Worm (Caenorhabditis elegans): ENCODE measurements around the gene fbxa-13.

fbxa-13 gene

DNA sequence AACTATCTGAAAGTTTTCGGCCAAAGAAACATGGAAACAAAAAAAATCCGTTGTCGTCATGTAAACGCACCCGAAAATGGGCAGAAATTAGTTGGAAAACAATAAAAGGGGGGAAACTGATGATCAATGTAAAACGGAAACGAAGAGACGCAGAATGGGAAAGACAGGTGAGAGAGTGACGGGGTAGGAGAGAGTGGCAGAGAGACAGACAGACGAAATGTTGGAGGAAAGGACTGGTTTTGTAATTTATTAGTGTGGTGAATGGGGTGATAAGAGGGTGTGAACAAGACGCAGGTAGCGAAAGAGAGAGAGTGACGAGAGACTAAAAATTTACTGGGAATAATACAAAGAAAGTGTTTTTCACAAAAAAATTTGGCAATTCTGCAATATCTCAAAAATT lies 24.7 kb downstream of the fbxa-13 start (continued):
- TF ChIP-seq ceh-45 (GFP tag; IDR thresholded peaks at IDR 0.05) = no peak
- no peak for TF ChIP-seq ceh-2 (tag; optimal IDR thresholded peaks at IDR 0.05)
- TF ChIP-seq npax-4 (tag; optimal IDR thresholded peaks at IDR 0.05) = no peak
- no peak for TF ChIP-seq fkh-6 (tag; optimal IDR thresholded peaks at IDR 0.05)
- no peak for TF ChIP-seq odd-2 (tag; optimal IDR thresholded peaks at IDR 0.05)
- TF ChIP-seq zip-5 (tag; optimal IDR thresholded peaks at IDR 0.05) = no peak
- no peak for TF ChIP-seq ama-1 (optimal IDR thresholded peaks at IDR 0.05)
- no peak for TF ChIP-seq sdc-2 (tag; optimal IDR thresholded peaks at IDR 0.05)
- TF ChIP-seq K09A11.1 (tag; optimal IDR thresholded peaks at IDR 0.05; ENCODE audit: insufficient read depth) = no peak
- peak; percentile 35 for TF ChIP-seq nfya-1 (tag; optimal IDR thresholded peaks at IDR 0.05)
- TF ChIP-seq che-1 (tag; optimal IDR thresholded peaks at IDR 0.05) = no peak
- no peak for TF ChIP-seq ceh-24 (tag; optimal IDR thresholded peaks at IDR 0.05)
- no peak for TF ChIP-seq K02D7.2 (tag; optimal IDR thresholded peaks at IDR 0.05)
- TF ChIP-seq ttx-3 (tag; optimal IDR thresholded peaks at IDR 0.05) = no peak
- no peak for TF ChIP-seq pha-4 (tag; optimal IDR thresholded peaks at IDR 0.05)
- TF ChIP-seq hlh-30 (tag; optimal IDR thresholded peaks at IDR 0.05; ENCODE audit: insufficient read depth) = no peak
- no peak for TF ChIP-seq gmeb-2 (tag; optimal IDR thresholded peaks at IDR 0.05)
- TF ChIP-seq Y22D7AL.16 (tag; optimal IDR thresholded peaks at IDR 0.05) = no peak
- TF ChIP-seq mec-3 (tag; optimal IDR thresholded peaks at IDR 0.05; ENCODE audit: borderline replicate concordance) = no peak
- no peak for TF ChIP-seq pax-1 (tag; optimal IDR thresholded peaks at IDR 0.05)
- no peak for TF ChIP-seq hlh-8 (tag; optimal IDR thresholded peaks at IDR 0.05)
- TF ChIP-seq lim-6 (tag; optimal IDR thresholded peaks at IDR 0.05) = no peak
- TF ChIP-seq pqm-1 (tag; optimal IDR thresholded peaks at IDR 0.05) = no peak
- TF ChIP-seq sox-4 (tag; optimal IDR thresholded peaks at IDR 0.05) = no peak
- no peak for TF ChIP-seq sox-2 (GFP tag; IDR thresholded peaks at IDR 0.05)
- TF ChIP-seq unc-42 (tag; optimal IDR thresholded peaks at IDR 0.05) = no peak
- TF ChIP-seq madf-2 (tag; optimal IDR thresholded peaks at IDR 0.05) = no peak
- TF ChIP-seq ceh-14 (tag; optimal IDR thresholded peaks at IDR 0.05) = no peak
- TF ChIP-seq ztf-16 (tag; optimal IDR thresholded peaks at IDR 0.05) = no peak
- no peak for TF ChIP-seq nhr-11 (tag; optimal IDR thresholded peaks at IDR 0.05)
- no peak for TF ChIP-seq ceh-48 (tag; optimal IDR thresholded peaks at IDR 0.05)
- TF ChIP-seq ceh-30 (tag; optimal IDR thresholded peaks at IDR 0.05) = no peak
- no peak for TF ChIP-seq elt-4 (tag; optimal IDR thresholded peaks at IDR 0.05)
- no peak for TF ChIP-seq fax-1 (tag; optimal IDR thresholded peaks at IDR 0.05)
- no peak for TF ChIP-seq ref-2 (tag; optimal IDR thresholded peaks at IDR 0.05)
- TF ChIP-seq F13H6.1 (tag; optimal IDR thresholded peaks at IDR 0.05) = no peak
- TF ChIP-seq eyg-1 (tag; optimal IDR thresholded peaks at IDR 0.05) = no peak
- no peak for TF ChIP-seq ceh-9 (tag; optimal IDR thresholded peaks at IDR 0.05)
- TF ChIP-seq ceh-19 (GFP tag; optimal IDR thresholded peaks at IDR 0.05) = no peak
- TF ChIP-seq C08G9.2 (tag; optimal IDR thresholded peaks at IDR 0.05) = peak; percentile 15
- no peak for TF ChIP-seq ceh-6 (GFP tag; optimal IDR thresholded peaks at IDR 0.05)

DNA sequence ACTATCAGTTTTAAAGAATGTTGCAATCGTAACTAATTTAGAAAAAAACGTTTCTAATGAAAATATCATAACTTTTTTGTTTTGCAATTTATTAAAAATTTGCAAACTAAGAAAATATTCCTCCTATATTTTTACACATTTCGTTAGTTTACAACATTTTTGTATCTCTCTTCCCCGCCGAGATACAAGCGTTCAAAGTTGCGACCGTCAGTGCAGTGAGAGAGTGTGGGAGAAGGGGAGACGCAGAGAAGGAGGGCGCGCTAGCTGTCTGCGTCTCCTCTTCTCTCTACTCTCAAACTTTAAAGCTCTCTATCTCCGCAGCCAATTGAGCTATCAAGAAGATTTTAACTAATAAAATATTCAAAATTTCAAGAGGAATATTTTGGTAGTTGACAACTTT lies 25.3 kb downstream of the fbxa-13 start:
- no peak for TF ChIP-seq pros-1 (tag; optimal IDR thresholded peaks at IDR 0.05)
- TF ChIP-seq syd-9 (tag; optimal IDR thresholded peaks at IDR 0.05) = no peak

DNA sequence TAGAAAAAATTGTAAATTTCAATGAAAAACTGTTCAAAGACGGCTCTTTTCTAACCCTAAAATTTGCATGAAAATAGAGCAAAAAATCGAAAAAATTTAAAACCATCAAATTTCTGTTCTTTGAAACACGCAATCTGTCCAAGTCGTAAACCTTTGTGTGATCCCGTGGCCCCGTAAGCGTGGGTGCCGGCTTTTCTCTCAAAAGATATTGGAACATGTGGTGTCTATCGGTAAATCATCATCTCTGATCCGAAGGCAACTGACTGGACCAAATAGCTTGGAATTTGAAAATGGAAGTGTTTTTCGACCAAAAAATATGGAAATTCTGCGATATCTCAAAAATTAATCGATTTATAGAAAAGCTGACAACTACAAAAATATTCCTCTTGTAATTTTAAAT lies 27.0 kb downstream of the fbxa-13 start:
- TF ChIP-seq ceh-18 (tag; optimal IDR thresholded peaks at IDR 0.05) (peak; percentile 34), sox-4 (tag; optimal IDR thresholded peaks at IDR 0.05) (no peak)
